Worm (Caenorhabditis elegans): Measurements from ENCODE around the gene E03H12.4.

ce11 chrIV:4981027-4981426, 1.4 kb upstream of the E03H12.4 start, which contains the start of gene srz-24:
- TF ChIP-seq F55B11.4 (tag; optimal IDR thresholded peaks at IDR 0.05; ENCODE audit: borderline replicate concordance, insufficient read depth): no peak
- no peak for TF ChIP-seq hlh-12 (tag; optimal IDR thresholded peaks at IDR 0.05)

Data from whole organism, young adult.